Worm (Caenorhabditis elegans) whole organism, L3 larva: ENCODE measurements around the gene cav-2.

Source experiments
- R02D3.7 ChIP-seq: fragments of 150-350 bp; optimal IDR thresholded peaks from 2 replicates; lab custom pipeline; 2014; ENCODE audit warnings: missing biosample characterization, missing genetic modification characterization
- aly-2 ChIP-seq: fragments of 150-350 bp; optimal IDR thresholded peaks from 2 replicates; lab custom pipeline; 2014; ENCODE audit warnings: missing biosample characterization, missing genetic modification characterization
- ama-1 ChIP-seq: fragments of 150-350 bp; optimal IDR thresholded peaks from 2 replicates; lab custom pipeline; 2018
- ceh-16 ChIP-seq: sonication (generic microtip); optimal IDR thresholded peaks from 2 replicates; lab custom pipeline; 2017; ENCODE audit warnings: missing biosample characterization, missing genetic modification characterization
- ceh-28 ChIP-seq: fragments of 150-350 bp; optimal IDR thresholded peaks from 2 replicates; lab custom pipeline; 2014; ENCODE audit warnings: missing biosample characterization, missing genetic modification reagents, missing genetic modification characterization
- egl-5 ChIP-seq: fragments of 150-350 bp; optimal IDR thresholded peaks from 2 replicates; lab custom pipeline; 2017; ENCODE audit warnings: missing biosample characterization, missing genetic modification reagents, missing genetic modification characterization, inconsistent platforms
- elt-1 ChIP-seq: fragments of 150-350 bp; optimal IDR thresholded peaks from 2 replicates; lab custom pipeline; 2014; ENCODE audit warnings: missing biosample characterization, missing genetic modification characterization
- elt-3 ChIP-seq, 3 experiments: fragments of 150-350 bp in 1 of 3; sonication (generic microtip) in 2 of 3; optimal IDR thresholded peaks; 2 replicates in 2 of 3; 4 replicates in 1 of 3; lab custom pipeline; 2014 to 2017; ENCODE audit warnings: missing biosample characterization in 3 of 3, missing genetic modification characterization in 3 of 3
- hmg-11 ChIP-seq: sonication (generic microtip); optimal IDR thresholded peaks from 2 replicates; lab custom pipeline; 2016; ENCODE audit warnings: missing genetic modification characterization, missing compliant biosample characterization
- jun-1 ChIP-seq: fragments of 150-350 bp; optimal IDR thresholded peaks from 2 replicates; lab custom pipeline; 2014; ENCODE audit warnings: missing biosample characterization, missing genetic modification reagents, missing genetic modification characterization
- lin-15B ChIP-seq: fragments of 150-350 bp; optimal IDR thresholded peaks from 2 replicates; lab custom pipeline; 2014; ENCODE audit warnings: missing biosample characterization, missing genetic modification characterization
- lin-39 ChIP-seq: fragments of 150-350 bp; optimal IDR thresholded peaks from 2 replicates; lab custom pipeline; 2018; ENCODE audit warnings: missing biosample characterization, missing genetic modification reagents, missing genetic modification characterization
- nfya-1 ChIP-seq: sonication (generic microtip); optimal IDR thresholded peaks from 2 replicates; lab custom pipeline; 2017; ENCODE audit warnings: missing genetic modification characterization, mild to moderate bottlenecking, missing compliant biosample characterization, antibody characterized with exemption, moderate library complexity; ENCODE audit not compliant: insufficient read depth
- nhr-11 ChIP-seq: fragments of 150-350 bp; optimal IDR thresholded peaks from 2 replicates; lab custom pipeline; 2014; ENCODE audit warnings: missing biosample characterization, missing genetic modification characterization
- nhr-12 ChIP-seq: fragments of 150-350 bp; optimal IDR thresholded peaks from 2 replicates; lab custom pipeline; 2014; ENCODE audit warnings: missing biosample characterization, missing genetic modification characterization
- nhr-23 ChIP-seq: fragments of 150-350 bp; optimal IDR thresholded peaks from 2 replicates; lab custom pipeline; 2014; ENCODE audit warnings: missing biosample characterization, missing genetic modification reagents, missing genetic modification characterization
- nhr-237 ChIP-seq: fragments of 150-350 bp; optimal IDR thresholded peaks from 2 replicates; lab custom pipeline; 2014; ENCODE audit warnings: missing biosample characterization, missing genetic modification characterization
- nhr-25 ChIP-seq: sonication (generic microtip); optimal IDR thresholded peaks from 2 replicates; lab custom pipeline; 2017; ENCODE audit warnings: missing biosample characterization, missing genetic modification characterization
- nhr-28 ChIP-seq: fragments of 150-350 bp; optimal IDR thresholded peaks from 2 replicates; lab custom pipeline; 2014; ENCODE audit warnings: missing biosample characterization, missing genetic modification characterization
- nhr-43 ChIP-seq: sonication (generic microtip); optimal IDR thresholded peaks from 2 replicates; lab custom pipeline; 2016; ENCODE audit warnings: mild to moderate bottlenecking, missing genetic modification characterization, missing compliant biosample characterization; ENCODE audit not compliant: poor library complexity, severe bottlenecking
- pha-4 ChIP-seq: fragments of 150-350 bp; optimal IDR thresholded peaks from 2 replicates; lab custom pipeline; 2014; ENCODE audit warnings: missing biosample characterization, missing genetic modification reagents, missing genetic modification characterization
- pqm-1 ChIP-seq: fragments of 150-350 bp; optimal IDR thresholded peaks from 2 replicates; lab custom pipeline; 2017; ENCODE audit warnings: missing biosample characterization, missing genetic modification characterization, inconsistent platforms
- sea-2 ChIP-seq: fragments of 150-350 bp; sonication (generic microtip); optimal IDR thresholded peaks from 4 replicates; lab custom pipeline; 2014; ENCODE audit warnings: missing biosample characterization, missing genetic modification reagents, missing genetic modification characterization
- snpc-4 ChIP-seq: fragments of 150-350 bp; optimal IDR thresholded peaks from 2 replicates; lab custom pipeline; 2014; ENCODE audit warnings: missing biosample characterization, missing genetic modification characterization
- tbx-2 ChIP-seq: sonication (generic microtip); optimal IDR thresholded peaks from 2 replicates; lab custom pipeline; 2016; ENCODE audit warnings: mild to moderate bottlenecking, missing genetic modification characterization, missing compliant biosample characterization
- unc-39 ChIP-seq: sonication (generic microtip); optimal IDR thresholded peaks from 4 replicates; lab custom pipeline; 2017; ENCODE audit warnings: missing biosample characterization, missing genetic modification characterization
- unc-62 ChIP-seq: fragments of 150-350 bp; sonication (generic microtip); optimal IDR thresholded peaks from 4 replicates; lab custom pipeline; 2014; ENCODE audit warnings: missing biosample characterization, missing genetic modification reagents, missing genetic modification characterization
- ztf-4 ChIP-seq: fragments of 150-350 bp; optimal IDR thresholded peaks from 2 replicates; lab custom pipeline; 2014; ENCODE audit warnings: missing biosample characterization, missing genetic modification characterization

Gene cav-2

DNA sequence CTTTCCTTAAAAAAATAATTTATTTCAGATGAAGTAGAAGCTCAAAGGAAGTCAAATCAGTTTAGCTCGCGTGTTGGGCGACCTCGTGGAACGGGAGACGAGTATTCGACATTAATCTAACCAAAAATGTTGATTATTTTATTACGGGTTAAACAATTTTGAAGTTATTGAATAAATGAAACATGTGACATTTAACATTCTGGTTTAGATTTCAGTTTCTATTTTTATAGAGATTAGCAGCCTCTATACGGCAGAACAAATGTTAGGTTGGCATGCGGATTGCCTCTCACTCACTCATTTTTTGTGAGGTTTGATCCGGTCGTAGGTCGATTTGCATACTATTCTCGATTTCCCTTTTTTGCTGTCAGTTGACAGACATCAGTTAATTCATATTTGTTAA lies 27.6 kb downstream of the cav-2 start, which contains the start of gene F53F4.1:
TSS of gene F53F4.1 (plus strand) at position 301 of the 400 bp plus-strand sequence.
- TF ChIP-seq unc-39 (tag; lab: Kevin White, UChicago) (no peak), tbx-2 (tag; lab: Kevin White, UChicago) (no peak), nhr-25 (tag; lab: Kevin White, UChicago) (no peak), egl-5 (tag; lab: Kevin White, UChicago) (no peak), ama-1 (no peak), unc-62 (GFP tag; lab: Kevin White, UChicago) (no peak), ceh-16 (no peak), snpc-4 (tag; lab: Kevin White, UChicago) (no peak)

DNA sequence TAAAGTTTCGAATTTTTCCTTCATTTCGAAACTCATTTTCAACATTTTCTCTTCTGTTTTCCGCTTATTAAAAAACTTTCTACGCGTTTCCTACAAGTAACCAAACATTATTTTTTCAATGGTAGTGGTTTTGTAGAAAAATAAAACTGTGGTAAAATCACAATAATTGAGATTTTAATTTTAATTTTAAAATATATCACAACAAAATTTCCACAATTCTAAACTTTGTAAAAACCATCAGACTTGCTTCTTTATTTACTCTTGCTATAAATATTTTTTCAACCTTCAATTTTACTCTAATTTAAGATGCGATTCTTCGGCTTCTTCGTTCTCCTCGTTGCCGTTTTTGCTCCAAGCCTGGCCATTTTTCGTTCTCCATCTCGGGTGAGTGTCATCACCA lies 31.0 kb downstream of the cav-2 start, which contains the start of gene F53F4.17:
TSS of gene F53F4.17 (plus strand) at position 301 of the 400 bp plus-strand sequence.
- no peak for TF ChIP-seq ceh-28 (tag; lab: Kevin White, UChicago)
- no peak for TF ChIP-seq elt-1 (tag; lab: Kevin White, UChicago)
- no peak for TF ChIP-seq nfya-1 (tag; lab: Kevin White, UChicago)
- no peak for TF ChIP-seq sea-2 (GFP tag; lab: Kevin White, UChicago)

DNA sequence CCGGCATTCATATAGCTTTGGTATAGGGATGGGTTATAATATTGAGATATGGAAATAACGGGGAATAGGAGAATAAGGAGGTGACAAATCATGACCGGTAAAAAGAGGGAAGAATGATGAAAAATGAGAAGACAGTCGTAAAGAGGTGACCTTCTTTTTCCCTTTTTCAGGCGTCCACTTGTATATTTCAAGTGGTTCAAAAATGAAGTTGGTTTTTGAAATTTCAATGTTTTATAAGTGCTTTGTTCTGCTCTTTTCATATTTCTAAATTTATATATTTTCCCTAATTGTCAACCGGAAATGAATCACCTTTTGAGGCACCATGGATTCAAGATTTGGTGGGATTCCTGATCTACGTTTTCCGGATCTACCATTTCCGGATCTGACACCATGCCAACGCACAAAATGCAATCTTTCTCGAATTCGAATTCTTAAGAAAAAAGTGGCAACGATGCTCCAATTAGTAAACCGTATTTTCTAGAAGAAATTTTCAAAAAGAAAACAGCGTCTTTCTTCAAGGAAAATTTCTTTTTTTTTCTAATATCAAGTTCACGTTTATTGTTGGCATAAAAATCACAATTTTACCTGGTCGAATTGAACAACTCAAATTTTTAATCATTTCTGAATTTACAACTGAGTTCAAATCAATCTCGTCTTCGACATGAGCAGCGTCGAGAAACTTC lies 32.7 kb downstream of the cav-2 start, which contains the start of the genes F53F4.2 and F53F4.18:
TSS of gene F53F4.2 (minus strand) at position 101 of the 683 bp plus-strand sequence.
TSS of gene F53F4.18 (plus strand) at position 633 of the 683 bp plus-strand sequence.
- TF ChIP-seq nhr-25 (tag; lab: Kevin White, UChicago), result no peak
- TF ChIP-seq nhr-12 (tag; lab: Kevin White, UChicago), result no peak

DNA sequence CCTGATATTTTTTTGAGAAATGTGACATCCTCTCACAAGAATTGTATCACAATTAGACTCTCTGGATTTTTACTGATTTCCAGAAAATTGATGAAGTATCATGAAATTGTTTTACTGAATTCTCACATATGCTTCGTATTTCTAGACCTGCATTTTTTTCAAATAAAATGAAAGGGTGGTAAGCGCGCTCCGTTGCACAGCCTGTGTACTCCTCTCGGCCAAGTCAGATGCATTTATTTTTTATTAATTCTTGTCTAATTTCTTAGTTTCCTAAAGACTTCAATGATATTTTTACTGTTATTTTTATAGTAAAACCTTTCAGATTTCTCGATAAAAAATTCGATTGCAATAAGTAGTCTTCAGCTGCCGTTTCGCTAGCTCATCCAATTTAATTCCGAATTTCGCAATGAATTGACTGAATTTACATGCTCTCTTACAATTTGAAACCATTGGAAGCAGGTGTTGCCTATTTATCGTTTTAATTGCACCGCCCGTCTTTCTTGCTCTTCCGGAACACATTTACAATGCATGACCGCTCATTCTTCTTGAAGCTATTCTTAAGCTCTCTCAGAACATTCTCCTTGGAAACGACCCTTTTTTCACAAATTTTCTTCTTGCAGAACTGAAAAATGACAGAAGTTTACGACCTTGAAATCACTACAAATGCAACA lies 34.7 kb downstream of the cav-2 start, which contains the start of gene tbcb-1:
TSS of gene tbcb-1 (plus strand) at position 621 of the 671 bp plus-strand sequence.
- TF ChIP-seq nhr-11 (tag; lab: Kevin White, UChicago) (no peak), nhr-25 (tag; lab: Kevin White, UChicago) (no peak), hmg-11 (tag; lab: Kevin White, UChicago) (no peak), ztf-4 (no peak), ceh-28 (tag; lab: Kevin White, UChicago) (no peak), unc-39 (tag; lab: Kevin White, UChicago) (no peak), tbx-2 (tag; lab: Kevin White, UChicago) (no peak), lin-39 (tag; lab: Kevin White, UChicago) (no peak), snpc-4 (tag; lab: Kevin White, UChicago) (peak; percentile 36), nhr-28 (no peak), lin-15B (peak; percentile 80), nhr-23 (peak; percentile 34), elt-3 (tag; optimal IDR thresholded peaks at IDR 0.05; lab: Kevin White, UChicago) (no peak), pha-4 (tag; lab: Kevin White, UChicago) (peak; percentile 43), jun-1 (tag; lab: Kevin White, UChicago) (no peak)

DNA sequence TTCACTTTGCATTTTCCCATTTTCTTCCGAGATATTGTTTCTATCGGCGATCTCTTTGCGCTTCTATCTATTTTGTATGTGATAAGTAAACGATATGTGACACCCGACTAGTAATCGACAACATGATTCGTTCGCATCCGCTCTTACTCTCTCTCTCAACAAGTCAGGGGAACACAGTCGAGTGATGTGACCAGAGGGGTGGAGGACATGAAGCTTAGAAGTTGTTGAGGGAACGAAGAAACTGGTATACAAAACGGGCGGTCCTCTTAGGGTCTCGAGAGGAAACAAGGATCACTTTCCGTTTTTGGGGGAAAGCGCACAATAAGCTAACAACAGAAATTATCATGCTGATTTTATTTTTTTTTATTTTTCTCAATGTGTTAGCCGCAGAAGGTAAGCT lies 36.2 kb downstream of the cav-2 start, which contains the start of gene F53F4.4:
TSS of gene F53F4.4 (plus strand) at position 301 of the 400 bp plus-strand sequence.
- no peak for TF ChIP-seq ceh-28 (tag; lab: Kevin White, UChicago)
- TF ChIP-seq, all 47 proteins: peak for 0

DNA sequence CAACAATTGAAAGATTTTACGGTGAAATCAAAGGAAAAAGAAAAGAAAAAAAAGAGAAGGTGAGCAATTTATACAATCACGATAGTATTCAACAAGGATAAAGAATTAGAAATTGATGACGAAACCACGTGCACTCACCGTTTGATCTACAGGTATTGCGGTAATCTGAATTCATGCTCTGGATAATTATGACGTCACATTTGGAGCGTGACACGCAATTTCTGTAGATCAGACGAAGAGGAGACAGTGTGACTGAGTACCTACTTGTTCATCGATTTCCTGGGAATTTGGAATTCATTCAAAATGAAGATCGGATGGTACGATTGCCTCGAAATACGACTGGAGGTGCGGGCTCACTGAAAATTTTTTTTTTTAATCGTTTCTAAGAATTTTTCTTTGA lies 41.5 kb downstream of the cav-2 start:
- no peak for TF ChIP-seq ztf-4
- no peak for TF ChIP-seq nhr-43
- TF ChIP-seq nhr-237 (tag; lab: Kevin White, UChicago), result no peak
- TF ChIP-seq unc-62 (GFP tag; lab: Kevin White, UChicago), result no peak
- no peak for TF ChIP-seq nhr-11 (tag; lab: Kevin White, UChicago)
- TF ChIP-seq ceh-16, result no peak
- no peak for TF ChIP-seq nhr-28
- no peak for TF ChIP-seq pqm-1
- TF ChIP-seq R02D3.7 (tag; lab: Kevin White, UChicago), result no peak
- TF ChIP-seq aly-2 (tag; lab: Kevin White, UChicago), result no peak
- no peak for TF ChIP-seq egl-5 (tag; lab: Kevin White, UChicago)
- TF ChIP-seq, all 47 proteins: peak for 0
